Fruit fly (Drosophila melanogaster) whole organism, wandering third instar larva: ENCODE results near the gene Lamtor3.
A peak's percentile ranks its signal among the peaks of the same experiment; 100 is the strongest.

ENCODE experiments used
- Abd-B ChIP-seq: fragments of >200 bp; optimal IDR thresholded peaks from 2 replicates; lab custom pipeline; 2017; ENCODE audit warnings: missing biosample characterization, missing genetic modification characterization
- CG32264 ChIP-seq: fragments of 200-800 bp; sonication (Bioruptor generic); optimal IDR thresholded peaks from 2 replicates; lab custom pipeline; 2016; ENCODE audit warnings: missing biosample characterization, missing genetic modification characterization
- CG9705 ChIP-seq: fragments of 200-800 bp; sonication (Bioruptor generic); optimal IDR thresholded peaks from 2 replicates; lab custom pipeline; 2018; ENCODE audit warnings: missing biosample characterization, mild to moderate bottlenecking, missing genetic modification characterization
- Dfd ChIP-seq: fragments of >200 bp; optimal IDR thresholded peaks from 2 replicates; lab custom pipeline; 2017; ENCODE audit warnings: missing biosample characterization, missing genetic modification characterization
- Dif ChIP-seq: fragments of 200-275, 200-300 bp; sonication (Bioruptor generic); optimal IDR thresholded peaks from 2 replicates; lab custom pipeline; 2018; ENCODE audit warnings: missing biosample characterization, missing genetic modification characterization; ENCODE audit not compliant: partially characterized antibody
- GATAd ChIP-seq: sonication (Bioruptor generic); optimal IDR thresholded peaks from 2 replicates; lab custom pipeline; 2016; ENCODE audit warnings: missing biosample characterization, missing genetic modification characterization
- HLH106 ChIP-seq: fragments of 200-800 bp; optimal IDR thresholded peaks from 3 replicates; lab custom pipeline; 2019; ENCODE audit warnings: missing biosample characterization, mild to moderate bottlenecking, missing genetic modification characterization, moderate library complexity
- Hnf4 ChIP-seq: fragments of 200-800 bp; sonication (Bioruptor generic); optimal IDR thresholded peaks from 2 replicates; lab custom pipeline; 2016; ENCODE audit warnings: missing biosample characterization, mild to moderate bottlenecking, missing genetic modification characterization
- Hr78 ChIP-seq: fragments of >200 bp; optimal IDR thresholded peaks from 2 replicates; lab custom pipeline; 2017; ENCODE audit warnings: missing biosample characterization, missing genetic modification characterization
- Hr83 ChIP-seq: fragments of 200-300 bp; sonication (Bioruptor generic); optimal IDR thresholded peaks from 2 replicates; lab custom pipeline; 2016; ENCODE audit warnings: missing biosample characterization, mild to moderate bottlenecking, missing genetic modification characterization, moderate library complexity; ENCODE audit not compliant: poor library complexity, severe bottlenecking
- Jra ChIP-seq: sonication (Bioruptor generic); optimal IDR thresholded peaks from 2 replicates; lab custom pipeline; 2016; ENCODE audit warnings: missing biosample characterization, missing genetic modification characterization
- Mio ChIP-seq: sonication (Bioruptor generic); optimal IDR thresholded peaks from 2 replicates; lab custom pipeline; 2016; ENCODE audit warnings: missing biosample characterization, missing genetic modification characterization
- Myc ChIP-seq: fragments of >200 bp; optimal IDR thresholded peaks from 2 replicates; lab custom pipeline; 2017
- N ChIP-seq: fragments of >200 bp; optimal IDR thresholded peaks from 2 replicates; lab custom pipeline; 2018; ENCODE audit warnings: missing biosample characterization, missing external identifiers, missing genetic modification characterization
- OdsH ChIP-seq: fragments of 200-800 bp; sonication (Bioruptor generic); optimal IDR thresholded peaks from 2 replicates; lab custom pipeline; 2016; ENCODE audit warnings: missing biosample characterization, mild to moderate bottlenecking, missing genetic modification characterization
- Rel ChIP-seq, 2 experiments: fragments of 200-800 bp; sonication (Bioruptor generic) in 1 of 2; optimal IDR thresholded peaks; 2 replicates in 1 of 2; 3 replicates in 1 of 2; lab custom pipeline; 2016 to 2019; ENCODE audit warnings: mild to moderate bottlenecking in 2 of 2, missing biosample characterization in 2 of 2, missing genetic modification characterization in 2 of 2, moderate library complexity in 1 of 2
- Vsx2 ChIP-seq: fragments of 200-300, 225-300 bp; sonication (Bioruptor generic); optimal IDR thresholded peaks from 2 replicates; lab custom pipeline; 2018; ENCODE audit warnings: missing biosample characterization, missing genetic modification characterization; ENCODE audit not compliant: partially characterized antibody
- br ChIP-seq: fragments of 200-800 bp; sonication (Bioruptor generic); optimal IDR thresholded peaks from 2 replicates; lab custom pipeline; 2016; ENCODE audit warnings: missing biosample characterization, missing genetic modification characterization
- brk ChIP-seq: fragments of 200-800 bp; sonication (Bioruptor generic); optimal IDR thresholded peaks from 2 replicates; lab custom pipeline; 2016; ENCODE audit warnings: missing biosample characterization, mild to moderate bottlenecking, missing genetic modification characterization
- dl ChIP-seq, 2 experiments: fragments of 175-275, 200-275 bp in 1 of 2; fragments of 200-275 bp in 1 of 2; sonication (Bioruptor generic); optimal IDR thresholded peaks; lab custom pipeline; 2018; ENCODE audit warnings: mild to moderate bottlenecking in 2 of 2, missing biosample characterization in 2 of 2, missing genetic modification characterization in 2 of 2, moderate library complexity in 2 of 2; ENCODE audit not compliant: partially characterized antibody in 2 of 2, insufficient read depth in 1 of 2
- dmrt93B ChIP-seq: fragments of 200-800 bp; sonication (Bioruptor generic); optimal IDR thresholded peaks from 2 replicates; lab custom pipeline; 2018; ENCODE audit warnings: missing biosample characterization, mild to moderate bottlenecking, missing genetic modification characterization
- dsf ChIP-seq: sonication (Bioruptor generic); optimal IDR thresholded peaks from 2 replicates; lab custom pipeline; 2016; ENCODE audit warnings: missing biosample characterization, missing genetic modification characterization, borderline replicate concordance
- ey ChIP-seq: fragments of 200-800 bp; sonication (Bioruptor generic); optimal IDR thresholded peaks from 2 replicates; lab custom pipeline; 2016; ENCODE audit warnings: missing biosample characterization, missing genetic modification characterization
- foxo ChIP-seq, 2 experiments: fragments of 200-800 bp; sonication (Bioruptor generic); optimal IDR thresholded peaks; 2 replicates in 1 of 2; 3 replicates in 1 of 2; lab custom pipeline; 2016 to 2017; ENCODE audit warnings: missing biosample characterization in 2 of 2, missing genetic modification characterization in 2 of 2
- fru ChIP-seq: fragments of 200-800 bp; sonication (Bioruptor generic); optimal IDR thresholded peaks from 3 replicates; lab custom pipeline; 2016; ENCODE audit warnings: missing biosample characterization, mild to moderate bottlenecking, missing genetic modification characterization
- h ChIP-seq: fragments of 200-800 bp; sonication (Bioruptor generic); optimal IDR thresholded peaks from 3 replicates; lab custom pipeline; 2016; ENCODE audit warnings: missing biosample characterization, mild to moderate bottlenecking, missing genetic modification characterization
- pan ChIP-seq: fragments of >200 bp; optimal IDR thresholded peaks from 2 replicates; lab custom pipeline; 2017
- psq ChIP-seq: fragments of 200-800 bp; sonication (Bioruptor generic); optimal IDR thresholded peaks from 3 replicates; lab custom pipeline; 2017; ENCODE audit warnings: missing biosample characterization, mild to moderate bottlenecking, missing genetic modification characterization, moderate library complexity
- rgr ChIP-seq: fragments of 200-800 bp; sonication (Bioruptor generic); optimal IDR thresholded peaks from 3 replicates; lab custom pipeline; 2016; ENCODE audit warnings: missing biosample characterization, mild to moderate bottlenecking, missing genetic modification characterization
- sage ChIP-seq: fragments of 200-800 bp; sonication (Bioruptor generic); optimal IDR thresholded peaks from 2 replicates; lab custom pipeline; 2016; ENCODE audit warnings: missing biosample characterization, mild to moderate bottlenecking, missing genetic modification characterization
- sv ChIP-seq: fragments of 200-800 bp; sonication (Bioruptor generic); optimal IDR thresholded peaks from 3 replicates; lab custom pipeline; 2016; ENCODE audit warnings: missing biosample characterization, missing genetic modification characterization
- tai ChIP-seq: sonication (Bioruptor generic); optimal IDR thresholded peaks from 2 replicates; lab custom pipeline; 2016; ENCODE audit warnings: missing biosample characterization, missing genetic modification characterization
- woc ChIP-seq: sonication (Bioruptor generic); optimal IDR thresholded peaks from 2 replicates; lab custom pipeline; 2016; ENCODE audit warnings: missing biosample characterization, mild to moderate bottlenecking, missing genetic modification characterization

Gene Lamtor3

dm6 chr2L:17452084-17452483 is 28.9 kb upstream of the Lamtor3 start:
- TF ChIP-seq Dif (GFP tag; lab: Kevin White, UChicago) (no peak), h (GFP tag; lab: Kevin White, UChicago) (no peak), Jra (GFP tag; lab: Kevin White, UChicago) (no peak), dmrt93B (no peak), OdsH (GFP tag; lab: Kevin White, UChicago) (no peak), CG9705 (GFP tag; lab: Kevin White, UChicago) (no peak), Mio (GFP tag; lab: Kevin White, UChicago) (no peak), pan (lab: Kevin White, UChicago) (no peak), Dfd (GFP tag; lab: Kevin White, UChicago) (no peak), ey (GFP tag; lab: Kevin White, UChicago) (no peak), sage (GFP tag; lab: Kevin White, UChicago) (no peak), sv (GFP tag; lab: Kevin White, UChicago) (no peak), Abd-B (GFP tag; lab: Kevin White, UChicago) (no peak), dl (GFP tag; optimal IDR thresholded peaks at IDR 0.05; lab: Kevin White, UChicago; ENCODE audit: insufficient read depth in 1 of 2, partially characterized antibody in 2 of 2) (no peak), fru (GFP tag; lab: Kevin White, UChicago) (no peak), dsf (GFP tag; lab: Kevin White, UChicago) (no peak), HLH106 (no peak), GATAd (GFP tag; lab: Kevin White, UChicago) (no peak), CG32264 (GFP tag; lab: Kevin White, UChicago) (no peak), rgr (no peak)

dm6 chr2L:17452624-17453023 is 28.4 kb upstream of the Lamtor3 start, which contains the start of gene CG5050:
CG5050 (plus strand) TSS chr2L:17452924.
- no peak for TF ChIP-seq dl (GFP tag; optimal IDR thresholded peaks at IDR 0.05; lab: Kevin White, UChicago; ENCODE audit: insufficient read depth in 1 of 2, partially characterized antibody in 2 of 2)
- TF ChIP-seq Vsx2 (GFP tag; lab: Kevin White, UChicago): no peak
- TF ChIP-seq Abd-B (GFP tag; lab: Kevin White, UChicago): no peak
- no peak for TF ChIP-seq pan (lab: Kevin White, UChicago)
- TF ChIP-seq dsf (GFP tag; lab: Kevin White, UChicago): no peak
- no peak for TF ChIP-seq sage (GFP tag; lab: Kevin White, UChicago)

- TF ChIP-seq Rel (GFP tag; optimal IDR thresholded peaks at IDR 0.05; lab: Kevin White, UChicago) (no peak), Rel (tag; optimal IDR thresholded peaks at IDR 0.05; lab: Kevin White, UChicago) (peak; percentile 89), Myc (no peak)
These were observed 25.2 kb upstream of the Lamtor3 start, which contains the start of gene SPH93 for dm6 chr2L:17455823-17456222. SPH93 (minus strand) TSS chr2L:17455923.

dm6 chr2L:17457944-17458343 is 23.1 kb upstream of the Lamtor3 start, which contains the start of gene CG18563:
CG18563 (minus strand) TSS chr2L:17458044.
- TF ChIP-seq h (GFP tag; lab: Kevin White, UChicago) (no peak), sv (GFP tag; lab: Kevin White, UChicago) (no peak), Dfd (GFP tag; lab: Kevin White, UChicago) (no peak), N (GFP tag; lab: Kevin White, UChicago) (no peak), tai (no peak), OdsH (GFP tag; lab: Kevin White, UChicago) (no peak), Hnf4 (GFP tag; lab: Kevin White, UChicago) (no peak)

- TF ChIP-seq Hnf4 (GFP tag; lab: Kevin White, UChicago) (peak; percentile 39), h (GFP tag; lab: Kevin White, UChicago) (peak; percentile 46), woc (GFP tag; lab: Kevin White, UChicago) (peak; percentile 11), Hr78 (no peak), brk (no peak), fru (GFP tag; lab: Kevin White, UChicago) (peak; percentile 54), HLH106 (peak; percentile 29), ey (GFP tag; lab: Kevin White, UChicago) (peak; percentile 57), Hr83 (GFP tag; lab: Kevin White, UChicago) (no peak), foxo (GFP tag; optimal IDR thresholded peaks at IDR 0.05; lab: Kevin White, UChicago) (peak in 1 of 2 experiments; percentile 53), psq (GFP tag; lab: Kevin White, UChicago) (peak; percentile 19), br (peak; percentile 3), sv (GFP tag; lab: Kevin White, UChicago) (peak; percentile 66), rgr (peak; percentile 53), OdsH (GFP tag; lab: Kevin White, UChicago) (peak; percentile 47)
These were observed 14.9 kb upstream of the Lamtor3 start for dm6 chr2L:17465915-17466677.
